Fruit fly (Drosophila melanogaster): ENCODE results near the gene Ilp8.

- TF ChIP-seq yki (optimal IDR thresholded peaks at IDR 0.05) (no peak), luna (GFP tag; optimal IDR thresholded peaks at IDR 0.05) (no peak), dmrt11E (tag; optimal IDR thresholded peaks at IDR 0.05) (no peak), lola (GFP tag; optimal IDR thresholded peaks at IDR 0.05) (no peak), lbe (GFP tag; optimal IDR thresholded peaks at IDR 0.05) (no peak), knrl (GFP tag; IDR thresholded peaks at IDR 0.05; ENCODE audit: partially characterized antibody) (no peak), Atf3 (GFP tag; optimal IDR thresholded peaks at IDR 0.05) (no peak), CG31365 (tag; optimal IDR thresholded peaks at IDR 0.05) (no peak)
Observed at dm6 chr3L:16988526-16988925, 43.4 kb downstream of the Ilp8 start.
